Worm (Caenorhabditis elegans) whole organism, L3 larva: ENCODE data around the gene F19G12.11.

Experiments
- R02D3.7 ChIP-seq: fragments of 150-350 bp; optimal IDR thresholded peaks from 2 replicates; lab custom pipeline; 2014; ENCODE audit warnings: missing biosample characterization, missing genetic modification characterization
- ZK546.5 ChIP-seq: sonication (generic microtip); optimal IDR thresholded peaks from 2 replicates; lab custom pipeline; 2017; ENCODE audit warnings: missing biosample characterization, missing genetic modification characterization
- aly-2 ChIP-seq: fragments of 150-350 bp; optimal IDR thresholded peaks from 2 replicates; lab custom pipeline; 2014; ENCODE audit warnings: missing biosample characterization, missing genetic modification characterization
- ama-1 ChIP-seq: fragments of 150-350 bp; optimal IDR thresholded peaks from 2 replicates; lab custom pipeline; 2018
- ceh-16 ChIP-seq: sonication (generic microtip); optimal IDR thresholded peaks from 2 replicates; lab custom pipeline; 2017; ENCODE audit warnings: missing biosample characterization, missing genetic modification characterization
- ceh-28 ChIP-seq: fragments of 150-350 bp; optimal IDR thresholded peaks from 2 replicates; lab custom pipeline; 2014; ENCODE audit warnings: missing biosample characterization, missing genetic modification reagents, missing genetic modification characterization
- ceh-9 ChIP-seq: sonication (generic microtip); optimal IDR thresholded peaks from 2 replicates; lab custom pipeline; 2018; ENCODE audit warnings: missing biosample characterization, missing genetic modification characterization
- daf-12 ChIP-seq: fragments of 150-350 bp; optimal IDR thresholded peaks from 2 replicates; lab custom pipeline; 2014; ENCODE audit warnings: missing biosample characterization, missing genetic modification reagents, missing genetic modification characterization
- egl-27 ChIP-seq: sonication (generic microtip); optimal IDR thresholded peaks from 4 replicates; lab custom pipeline; 2017; ENCODE audit warnings: missing biosample characterization, missing genetic modification reagents, missing genetic modification characterization
- egl-5 ChIP-seq: fragments of 150-350 bp; optimal IDR thresholded peaks from 2 replicates; lab custom pipeline; 2017; ENCODE audit warnings: missing biosample characterization, missing genetic modification reagents, missing genetic modification characterization, inconsistent platforms
- elt-1 ChIP-seq: fragments of 150-350 bp; optimal IDR thresholded peaks from 2 replicates; lab custom pipeline; 2014; ENCODE audit warnings: missing biosample characterization, missing genetic modification characterization
- elt-2 ChIP-seq: sonication (generic microtip); optimal IDR thresholded peaks from 2 replicates; lab custom pipeline; 2016; ENCODE audit warnings: missing genetic modification reagents, mild to moderate bottlenecking, missing genetic modification characterization, missing compliant biosample characterization
- elt-3 ChIP-seq, 3 experiments: fragments of 150-350 bp in 1 of 3; sonication (generic microtip) in 2 of 3; optimal IDR thresholded peaks; 2 replicates in 2 of 3; 4 replicates in 1 of 3; lab custom pipeline; 2014 to 2017; ENCODE audit warnings: missing biosample characterization in 3 of 3, missing genetic modification characterization in 3 of 3
- eor-1 ChIP-seq, 2 experiments: fragments of 150-350 bp; optimal IDR thresholded peaks; 2 replicates each; lab custom pipeline; 2014 to 2018; ENCODE audit warnings: missing biosample characterization in 2 of 2, missing genetic modification characterization in 2 of 2
- fkh-10 ChIP-seq: sonication (generic microtip); optimal IDR thresholded peaks from 2 replicates; lab custom pipeline; 2017; ENCODE audit warnings: missing biosample characterization, missing genetic modification reagents, missing genetic modification characterization
- fkh-2 ChIP-seq: fragments of 150-350 bp; optimal IDR thresholded peaks from 2 replicates; lab custom pipeline; 2014; ENCODE audit warnings: missing biosample characterization, missing genetic modification reagents, missing genetic modification characterization
- fos-1 ChIP-seq: fragments of 150-350 bp; optimal IDR thresholded peaks from 2 replicates; lab custom pipeline; 2014; ENCODE audit warnings: missing biosample characterization, missing genetic modification characterization
- jun-1 ChIP-seq: fragments of 150-350 bp; optimal IDR thresholded peaks from 2 replicates; lab custom pipeline; 2014; ENCODE audit warnings: missing biosample characterization, missing genetic modification reagents, missing genetic modification characterization
- lin-15B ChIP-seq: fragments of 150-350 bp; optimal IDR thresholded peaks from 2 replicates; lab custom pipeline; 2014; ENCODE audit warnings: missing biosample characterization, missing genetic modification characterization
- lin-39 ChIP-seq: fragments of 150-350 bp; optimal IDR thresholded peaks from 2 replicates; lab custom pipeline; 2018; ENCODE audit warnings: missing biosample characterization, missing genetic modification reagents, missing genetic modification characterization
- lsy-12 ChIP-seq: sonication (generic microtip); optimal IDR thresholded peaks from 2 replicates; lab custom pipeline; 2016; ENCODE audit warnings: mild to moderate bottlenecking, missing genetic modification characterization, missing compliant biosample characterization
- mdl-1 ChIP-seq: fragments of 150-350 bp; optimal IDR thresholded peaks from 2 replicates; lab custom pipeline; 2014; ENCODE audit warnings: missing biosample characterization, missing genetic modification characterization
- mml-1 ChIP-seq: fragments of 150-350 bp; sonication (generic microtip); optimal IDR thresholded peaks from 3 replicates; lab custom pipeline; 2014; ENCODE audit warnings: missing biosample characterization, missing genetic modification characterization
- nhr-11 ChIP-seq: fragments of 150-350 bp; optimal IDR thresholded peaks from 2 replicates; lab custom pipeline; 2014; ENCODE audit warnings: missing biosample characterization, missing genetic modification characterization
- nhr-12 ChIP-seq: fragments of 150-350 bp; optimal IDR thresholded peaks from 2 replicates; lab custom pipeline; 2014; ENCODE audit warnings: missing biosample characterization, missing genetic modification characterization
- nhr-23 ChIP-seq: fragments of 150-350 bp; optimal IDR thresholded peaks from 2 replicates; lab custom pipeline; 2014; ENCODE audit warnings: missing biosample characterization, missing genetic modification reagents, missing genetic modification characterization
- nhr-237 ChIP-seq: fragments of 150-350 bp; optimal IDR thresholded peaks from 2 replicates; lab custom pipeline; 2014; ENCODE audit warnings: missing biosample characterization, missing genetic modification characterization
- nhr-25 ChIP-seq: sonication (generic microtip); optimal IDR thresholded peaks from 2 replicates; lab custom pipeline; 2017; ENCODE audit warnings: missing biosample characterization, missing genetic modification characterization
- nhr-28 ChIP-seq: fragments of 150-350 bp; optimal IDR thresholded peaks from 2 replicates; lab custom pipeline; 2014; ENCODE audit warnings: missing biosample characterization, missing genetic modification characterization
- nhr-43 ChIP-seq: sonication (generic microtip); optimal IDR thresholded peaks from 2 replicates; lab custom pipeline; 2016; ENCODE audit warnings: mild to moderate bottlenecking, missing genetic modification characterization, missing compliant biosample characterization; ENCODE audit not compliant: poor library complexity, severe bottlenecking
- nhr-67 ChIP-seq: fragments of 150-350 bp; optimal IDR thresholded peaks from 2 replicates; lab custom pipeline; 2014; ENCODE audit warnings: missing biosample characterization, missing genetic modification characterization
- pha-4 ChIP-seq: fragments of 150-350 bp; optimal IDR thresholded peaks from 2 replicates; lab custom pipeline; 2014; ENCODE audit warnings: missing biosample characterization, missing genetic modification reagents, missing genetic modification characterization
- pqm-1 ChIP-seq: fragments of 150-350 bp; optimal IDR thresholded peaks from 2 replicates; lab custom pipeline; 2017; ENCODE audit warnings: missing biosample characterization, missing genetic modification characterization, inconsistent platforms
- skn-1 ChIP-seq: fragments of 150-350 bp; optimal IDR thresholded peaks from 2 replicates; lab custom pipeline; 2014; ENCODE audit warnings: missing biosample characterization, missing genetic modification characterization
- snpc-4 ChIP-seq: fragments of 150-350 bp; optimal IDR thresholded peaks from 2 replicates; lab custom pipeline; 2014; ENCODE audit warnings: missing biosample characterization, missing genetic modification characterization
- tbx-2 ChIP-seq: sonication (generic microtip); optimal IDR thresholded peaks from 2 replicates; lab custom pipeline; 2016; ENCODE audit warnings: mild to moderate bottlenecking, missing genetic modification characterization, missing compliant biosample characterization
- ztf-4 ChIP-seq: fragments of 150-350 bp; optimal IDR thresholded peaks from 2 replicates; lab custom pipeline; 2014; ENCODE audit warnings: missing biosample characterization, missing genetic modification characterization

F19G12.11 gene

DNA sequence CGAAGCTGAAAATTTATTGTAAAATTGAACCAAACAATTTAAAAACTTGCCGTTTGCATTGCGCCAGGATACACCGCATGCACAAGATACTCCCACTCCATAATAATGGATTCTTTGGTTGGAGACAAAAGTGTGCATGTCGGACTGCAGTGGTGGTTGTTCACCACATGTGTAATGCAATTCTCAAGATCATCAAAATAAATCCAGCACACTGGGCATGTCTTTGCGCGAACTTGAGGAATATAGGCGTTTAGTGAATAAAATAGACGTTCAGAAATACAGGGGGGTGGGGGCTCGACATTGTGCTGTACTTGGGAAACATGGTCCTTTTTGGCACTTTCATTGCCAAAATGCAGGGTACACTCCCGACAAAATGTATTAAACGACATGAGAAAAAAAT lies at the start of gene F19G12.11:
F19G12.11 (minus strand) TSS at position 101 of the 400 bp plus-strand sequence.
- no peak for TF ChIP-seq tbx-2 (tag; lab: Kevin White, UChicago)
- TF ChIP-seq ZK546.5 (tag; lab: Kevin White, UChicago): no peak
- no peak for TF ChIP-seq ztf-4 (tag; lab: Kevin White, UChicago)
- TF ChIP-seq nhr-25 (tag; lab: Kevin White, UChicago): no peak
- no peak for TF ChIP-seq aly-2
- TF ChIP-seq lsy-12 (tag; lab: Kevin White, UChicago): no peak
- no peak for TF ChIP-seq skn-1 (tag; lab: Kevin White, UChicago)
- TF ChIP-seq nhr-28: no peak
- no peak for TF ChIP-seq elt-3 (tag; optimal IDR thresholded peaks at IDR 0.05; lab: Kevin White, UChicago)

DNA sequence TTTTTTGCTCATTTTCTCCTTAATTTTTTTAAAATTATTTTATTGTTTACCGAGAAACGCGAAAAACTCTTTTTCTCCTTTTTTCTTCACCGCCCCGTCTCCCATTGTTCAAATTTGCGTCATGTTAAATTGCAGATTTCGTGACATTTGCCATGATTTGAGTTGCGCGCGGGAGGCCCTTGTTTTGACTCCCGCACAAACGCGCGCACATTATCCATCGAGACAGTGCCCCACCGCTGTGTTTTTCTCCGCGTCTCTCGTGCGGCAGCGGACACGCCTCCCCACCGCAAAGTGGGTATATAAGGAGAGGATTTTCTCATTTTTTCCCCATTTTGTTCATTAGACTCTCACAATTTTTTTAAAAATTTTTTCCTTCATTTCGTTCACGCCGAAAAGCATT lies 49.7 kb upstream of the F19G12.11 start:
- TF ChIP-seq ZK546.5 (tag; lab: Kevin White, UChicago) (no peak), tbx-2 (tag; lab: Kevin White, UChicago) (no peak), nhr-23 (tag; lab: Kevin White, UChicago) (no peak), ceh-9 (tag; lab: Kevin White, UChicago) (no peak), nhr-67 (tag; lab: Kevin White, UChicago) (no peak), nhr-237 (tag; lab: Kevin White, UChicago) (no peak), pha-4 (tag; lab: Kevin White, UChicago) (no peak), ceh-16 (tag; lab: Kevin White, UChicago) (no peak), nhr-43 (no peak), lin-39 (tag; lab: Kevin White, UChicago) (no peak), skn-1 (tag; lab: Kevin White, UChicago) (no peak), nhr-11 (tag; lab: Kevin White, UChicago) (no peak), lin-15B (no peak), fkh-2 (tag; lab: Kevin White, UChicago) (no peak), pqm-1 (tag; lab: Kevin White, UChicago) (no peak), elt-2 (tag; lab: Kevin White, UChicago) (no peak), ztf-4 (tag; lab: Kevin White, UChicago) (no peak), daf-12 (tag; lab: Kevin White, UChicago) (no peak)

DNA sequence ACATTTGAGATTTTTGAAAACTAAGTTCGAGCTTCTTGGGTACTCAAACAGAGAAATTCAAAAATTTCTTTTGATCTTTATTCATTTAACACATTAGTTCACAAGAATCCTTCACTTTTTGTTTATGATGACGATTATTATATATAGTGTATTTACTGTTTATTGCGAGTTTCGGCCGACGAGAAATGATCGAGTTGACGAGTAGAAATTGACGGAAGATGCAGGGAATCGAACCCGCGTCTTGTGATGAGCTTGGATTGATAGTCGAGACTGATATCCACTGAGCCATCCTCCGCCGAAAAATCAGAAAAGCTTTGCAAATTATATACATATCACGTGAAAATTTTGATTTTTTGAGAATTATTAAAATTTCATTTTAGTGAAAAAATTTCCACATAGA lies 47.5 kb upstream of the F19G12.11 start:
- TF ChIP-seq lin-39 (tag; lab: Kevin White, UChicago) (no peak), snpc-4 (tag; lab: Kevin White, UChicago) (no peak), nhr-43 (no peak), elt-1 (tag; lab: Kevin White, UChicago) (no peak)

DNA sequence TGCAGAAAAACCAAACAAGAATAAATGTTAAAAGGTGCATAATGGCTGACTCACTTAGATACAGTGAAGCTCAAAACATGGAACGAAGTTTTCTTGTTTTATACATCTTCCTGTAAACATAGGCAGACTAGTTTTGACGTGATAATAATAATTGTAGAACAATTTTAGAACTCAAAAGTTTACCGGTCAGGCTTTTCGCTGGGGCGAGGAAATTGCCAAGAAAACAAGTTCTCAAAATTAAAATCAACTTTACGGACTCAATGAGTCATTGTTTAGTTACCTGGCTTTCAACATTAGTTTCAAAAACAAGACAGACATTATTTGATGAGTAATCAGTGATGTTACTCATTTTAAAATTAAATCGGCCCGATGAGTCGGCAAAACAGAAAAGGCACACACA lies 46.6 kb upstream of the F19G12.11 start, which contains the start of gene D1005.5:
D1005.5 (minus strand) TSS at position 101 of the 400 bp plus-strand sequence.
- TF ChIP-seq R02D3.7 (tag; lab: Kevin White, UChicago): no peak

DNA sequence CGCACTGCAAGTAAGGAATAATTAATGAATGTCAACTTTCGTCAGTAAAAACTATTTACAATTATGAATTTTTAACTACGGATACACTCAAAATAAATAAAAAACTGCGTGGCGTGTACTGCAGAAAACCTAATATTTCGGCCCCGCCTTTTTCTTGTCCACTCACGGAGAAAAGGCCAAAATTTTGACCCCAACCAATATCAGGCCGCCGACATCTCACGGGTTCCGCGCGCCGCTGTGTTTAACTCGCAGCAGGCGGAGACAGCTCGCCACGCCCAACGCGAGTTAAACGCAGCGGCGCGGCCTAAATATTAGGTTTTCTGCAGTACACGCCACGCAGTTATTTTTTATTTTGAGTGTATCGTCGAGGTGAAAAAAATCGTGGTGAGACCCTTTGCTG lies 44.9 kb upstream of the F19G12.11 start:
- TF ChIP-seq egl-27 (tag; lab: Kevin White, UChicago) (no peak), snpc-4 (tag; lab: Kevin White, UChicago) (peak; percentile 10)
- TF ChIP-seq, all 47 proteins: peak for 1

DNA sequence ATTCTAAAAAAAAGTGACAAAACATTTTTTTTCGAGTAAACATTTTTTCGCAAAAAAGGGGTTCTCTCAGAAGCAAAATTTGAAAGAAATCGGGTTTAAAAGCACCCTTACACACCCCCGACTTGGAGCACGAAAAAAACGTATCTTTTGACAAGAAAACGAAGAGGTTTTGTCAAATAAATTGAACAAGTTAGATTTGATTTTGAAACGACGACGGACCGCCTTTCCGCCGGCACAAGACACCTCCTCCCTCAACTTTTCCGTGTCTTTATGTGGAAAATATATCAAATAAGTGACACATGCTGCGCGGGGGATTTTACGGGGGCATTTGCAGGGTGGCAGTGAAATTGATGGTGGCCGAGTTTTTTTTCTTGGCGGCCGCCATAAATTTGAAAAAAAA lies 41.7 kb upstream of the F19G12.11 start:
- TF ChIP-seq fkh-10 (peak; percentile 79), nhr-12 (tag; lab: Kevin White, UChicago) (no peak)
- TF ChIP-seq, all 47 proteins: peak for 1

DNA sequence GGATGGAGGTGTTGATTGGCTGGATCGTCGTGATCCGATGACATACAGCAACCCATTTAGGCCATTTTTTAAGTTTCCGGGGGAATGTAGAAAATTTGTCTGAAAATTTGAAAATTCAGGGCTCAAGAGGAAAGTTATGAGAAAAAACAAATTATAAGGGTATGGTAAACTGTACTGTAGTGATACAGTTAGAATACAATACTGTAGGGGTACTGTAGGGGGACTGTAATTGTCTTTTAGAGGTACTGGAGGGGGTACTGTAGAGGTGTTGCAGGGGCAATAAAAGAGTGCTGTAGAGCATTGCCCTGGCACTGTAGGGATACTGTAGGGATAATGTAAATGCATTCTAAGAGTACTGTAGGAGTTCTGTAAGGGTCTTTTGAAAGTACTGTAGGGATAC lies 38.4 kb upstream of the F19G12.11 start, which contains the start of gene D1005.6:
D1005.6 (minus strand) TSS at position 101 of the 400 bp plus-strand sequence.
- no peak for TF ChIP-seq jun-1 (tag; lab: Kevin White, UChicago)
- TF ChIP-seq lin-15B: no peak
- no peak for TF ChIP-seq ceh-9 (tag; lab: Kevin White, UChicago)
- TF ChIP-seq ama-1 (lab: Kevin White, UChicago): no peak
- TF ChIP-seq eor-1 (tag; optimal IDR thresholded peaks at IDR 0.05; lab: Kevin White, UChicago): no peak
- no peak for TF ChIP-seq ceh-28 (tag; lab: Kevin White, UChicago)
- TF ChIP-seq egl-27 (tag; lab: Kevin White, UChicago): no peak
- no peak for TF ChIP-seq mml-1 (tag; lab: Kevin White, UChicago)
- no peak for TF ChIP-seq nhr-43
- no peak for TF ChIP-seq egl-5
- no peak for TF ChIP-seq mdl-1 (tag; lab: Kevin White, UChicago)
- TF ChIP-seq elt-1 (tag; lab: Kevin White, UChicago): no peak
- TF ChIP-seq fos-1 (tag; lab: Kevin White, UChicago): no peak
- no peak for TF ChIP-seq pha-4 (tag; lab: Kevin White, UChicago)
